Fruit fly (Drosophila melanogaster) whole organism, embryonic: Measurements from ENCODE around the gene Ids.

Experiments used
- Adf1 ChIP-seq: fragments of 200-800 bp; sonication (Bioruptor generic); IDR thresholded peaks from 2 replicates; pipeline ENCODE4 v1.3.6; 2022; ENCODE audit warnings: missing biosample characterization, missing genetic modification characterization
- CG11456 ChIP-seq: fragments of 200-800 bp; sonication (Bioruptor generic); IDR thresholded peaks from 3 replicates; pipeline ENCODE4 v1.3.6; 2022; ENCODE audit warnings: missing biosample characterization, missing genetic modification characterization
- CG13894 ChIP-seq: fragments of 200-800 bp; sonication (Bioruptor generic); optimal IDR thresholded peaks from 3 replicates; lab custom pipeline; 2018; ENCODE audit warnings: missing biosample characterization, mild to moderate bottlenecking, missing genetic modification characterization, moderate library complexity
- CG1603 ChIP-seq: fragments of 200-800 bp; sonication (Bioruptor generic); optimal IDR thresholded peaks from 2 replicates; lab custom pipeline; 2019; ENCODE audit warnings: missing biosample characterization, mild to moderate bottlenecking, missing genetic modification characterization, moderate library complexity
- CG18011 ChIP-seq: fragments of 200-800 bp; sonication (Bioruptor generic); optimal IDR thresholded peaks from 2 replicates; lab custom pipeline; 2017; ENCODE audit warnings: missing biosample characterization, missing genetic modification characterization, mild to moderate bottlenecking, moderate library complexity, missing genotype
- CG34422 ChIP-seq: fragments of 200-800 bp; sonication (Bioruptor generic); IDR thresholded peaks from 3 replicates; pipeline ENCODE4 v1.3.6; 2022; ENCODE audit warnings: missing biosample characterization, missing genetic modification characterization
- CG4617 ChIP-seq: fragments of 200-800 bp; sonication (Bioruptor generic); optimal IDR thresholded peaks from 3 replicates; lab custom pipeline; 2016; ENCODE audit warnings: missing biosample characterization, missing genetic modification characterization, borderline replicate concordance
- CG9932 ChIP-seq: fragments of 200-800 bp; sonication (Bioruptor generic); IDR thresholded peaks from 2 replicates; pipeline ENCODE4 v1.3.6; 2022; ENCODE audit warnings: missing biosample characterization, missing genetic modification characterization
- Deaf1 ChIP-seq: fragments of 200-800 bp; optimal IDR thresholded peaks from 3 replicates; lab custom pipeline; 2019; ENCODE audit warnings: missing biosample characterization, mild to moderate bottlenecking, missing genetic modification characterization, moderate library complexity
- Hmr ChIP-seq: fragments of 200-800 bp; sonication (Bioruptor generic); optimal IDR thresholded peaks from 3 replicates; lab custom pipeline; 2017; ENCODE audit warnings: mild to moderate bottlenecking, missing biosample characterization, missing genetic modification reagents, missing genetic modification characterization
- abd-A ChIP-seq: fragments of 200-800 bp; sonication (Bioruptor generic); optimal IDR thresholded peaks from 3 replicates; lab custom pipeline; 2019; ENCODE audit warnings: missing biosample characterization, mild to moderate bottlenecking, missing genetic modification characterization, moderate library complexity
- bsh ChIP-seq, 2 experiments: fragments of 200-800 bp; sonication (Bioruptor generic); optimal IDR thresholded peaks; 2 replicates each; lab custom pipeline; 2017 to 2018; ENCODE audit warnings: mild to moderate bottlenecking in 2 of 2, missing biosample characterization in 2 of 2, missing genetic modification characterization in 2 of 2, moderate library complexity in 1 of 2
- chinmo ChIP-seq: fragments of 200-800 bp; sonication (Bioruptor generic); IDR thresholded peaks from 4 replicates; pipeline ENCODE4 v1.3.6; 2022; ENCODE audit warnings: missing biosample characterization, missing genetic modification characterization; ENCODE audit not compliant: partially characterized antibody
- dan ChIP-seq: fragments of 200-800 bp; sonication (Bioruptor generic); IDR thresholded peaks from 2 replicates; pipeline ENCODE4 v1.3.6; 2022; ENCODE audit warnings: missing biosample characterization, missing genetic modification characterization
- dysf ChIP-seq: fragments of 200-800 bp; sonication (Bioruptor generic); IDR thresholded peaks from 3 replicates; pipeline ENCODE4 v1.3.6; 2022; ENCODE audit warnings: missing biosample characterization, missing genetic modification characterization
- ewg ChIP-seq: fragments of 200-800 bp; sonication (Bioruptor generic); optimal IDR thresholded peaks from 3 replicates; lab custom pipeline; 2017; ENCODE audit warnings: mild to moderate bottlenecking, missing biosample characterization, missing genetic modification reagents, missing genetic modification characterization
- hth ChIP-seq: fragments of >200 bp; optimal IDR thresholded peaks from 2 replicates; lab custom pipeline; 2017; ENCODE audit warnings: inconsistent platforms
- inv ChIP-seq: fragments of 200-800 bp; sonication (Bioruptor generic); IDR thresholded peaks from 2 replicates; pipeline ENCODE4 v1.3.6; 2022; ENCODE audit warnings: missing biosample characterization, missing genetic modification characterization; ENCODE audit not compliant: partially characterized antibody
- nerfin-1 ChIP-seq: fragments of 200-800 bp; sonication (Bioruptor generic); optimal IDR thresholded peaks from 3 replicates; lab custom pipeline; 2019; ENCODE audit warnings: missing biosample characterization, mild to moderate bottlenecking, missing genetic modification characterization, moderate library complexity
- onecut ChIP-seq: fragments of 200-800 bp; sonication (Bioruptor generic); IDR thresholded peaks from 2 replicates; pipeline ENCODE4 v1.3.6; 2022; ENCODE audit warnings: missing biosample characterization, missing genetic modification characterization
- row ChIP-seq: fragments of 200-800 bp; sonication (Bioruptor generic); IDR thresholded peaks from 3 replicates; pipeline ENCODE4 v1.3.6; 2022; ENCODE audit warnings: missing biosample characterization, missing genetic modification characterization
- sob ChIP-seq: fragments of 200-800 bp; sonication (Bioruptor generic); IDR thresholded peaks from 2 replicates; pipeline ENCODE4 v1.3.6; 2022; ENCODE audit warnings: missing biosample characterization, missing genetic modification characterization
- trh ChIP-seq: fragments of 200-800 bp; sonication (Bioruptor generic); optimal IDR thresholded peaks from 2 replicates; lab custom pipeline; 2016; ENCODE audit warnings: missing biosample characterization, missing genetic modification characterization
- vnd ChIP-seq: fragments of 200-800 bp; sonication (Bioruptor generic); IDR thresholded peaks from 3 replicates; pipeline ENCODE4 v1.3.6; 2022; ENCODE audit warnings: missing biosample characterization, missing genetic modification characterization; ENCODE audit not compliant: partially characterized antibody

Ids gene

DNA sequence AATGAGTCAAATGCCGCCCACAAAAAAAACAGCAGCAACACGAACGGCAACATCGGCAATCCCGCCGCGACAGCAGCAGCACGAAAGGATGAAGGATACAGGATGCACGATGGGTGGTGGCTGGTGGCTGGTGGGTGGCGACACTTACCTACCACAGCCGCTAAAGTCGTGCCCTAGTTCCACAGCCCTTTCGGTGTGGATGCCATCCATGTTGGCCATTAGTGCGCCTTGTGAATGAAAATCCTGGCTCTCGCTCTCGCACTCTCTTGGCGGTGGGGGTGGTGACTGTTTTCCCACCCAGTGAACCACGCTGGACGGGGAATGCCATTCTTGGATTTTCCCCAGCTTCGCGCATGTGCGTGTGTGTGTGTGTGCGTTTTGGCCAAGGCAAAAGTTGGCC is 49.0 kb downstream of the Ids start:
- TF ChIP-seq Deaf1: peak; percentile 91
- no peak for TF ChIP-seq trh (GFP tag; lab: Kevin White, UChicago)
- TF ChIP-seq abd-A (tag; lab: Kevin White, UChicago): peak; percentile 80
- peak; percentile 81; the same call in 1 of the 2 replicates for TF ChIP-seq onecut (GFP tag; lab: Robert Waterston, UW)
- peak; percentile 43; the same call in 1 of the 3 replicates for TF ChIP-seq CG34422 (GFP tag; lab: Robert Waterston, UW)
- TF ChIP-seq vnd (GFP tag; lab: Robert Waterston, UW): 0 out of 3 replicates have a peak, but pooled peaks have one; percentile 10
- TF ChIP-seq dan (GFP tag; lab: Robert Waterston, UW): no peak
- TF ChIP-seq dysf: 0 out of 3 replicates have a peak, but pooled peaks have one; percentile 12
- no peak for TF ChIP-seq CG18011 (GFP tag; lab: Kevin White, UChicago)
- TF ChIP-seq CG11456 (GFP tag; lab: Robert Waterston, UW): 0 out of 3 replicates have a peak, but pooled peaks have one; percentile 41
- TF ChIP-seq row (GFP tag; lab: Robert Waterston, UW): 0 out of 3 replicates have a peak, but pooled peaks have one; percentile 8
- TF ChIP-seq bsh (GFP tag; optimal IDR thresholded peaks at IDR 0.05; lab: Kevin White, UChicago): no peak
- TF ChIP-seq CG4617 (GFP tag; lab: Kevin White, UChicago): no peak
- TF ChIP-seq sob (GFP tag; lab: Robert Waterston, UW): 0 out of 2 replicates have a peak, but pooled peaks have one; percentile 11
- TF ChIP-seq hth: no peak
- TF ChIP-seq CG9932 (GFP tag; lab: Robert Waterston, UW): 0 out of 2 replicates have a peak, but pooled peaks have one; percentile 4
- TF ChIP-seq nerfin-1 (tag; lab: Kevin White, UChicago): peak; percentile 2
- peak; percentile 33 for TF ChIP-seq CG13894 (tag; lab: Kevin White, UChicago)
- TF ChIP-seq Adf1 (GFP tag; lab: Robert Waterston, UW): peak; percentile 6; the same call in 1 of the 2 replicates
- TF ChIP-seq chinmo (GFP tag; lab: Robert Waterston, UW): 0 out of 4 replicates have a peak, but pooled peaks have one; percentile 67
- TF ChIP-seq Hmr (GFP tag; lab: Kevin White, UChicago): peak; percentile 18
- no peak for TF ChIP-seq inv (GFP tag; lab: Robert Waterston, UW)
- TF ChIP-seq ewg (GFP tag; lab: Kevin White, UChicago): peak; percentile 67
- TF ChIP-seq CG1603 (tag; lab: Kevin White, UChicago): no peak
